Fruit fly (Drosophila melanogaster): Measurements from ENCODE around the gene by.

The by gene

DNA sequence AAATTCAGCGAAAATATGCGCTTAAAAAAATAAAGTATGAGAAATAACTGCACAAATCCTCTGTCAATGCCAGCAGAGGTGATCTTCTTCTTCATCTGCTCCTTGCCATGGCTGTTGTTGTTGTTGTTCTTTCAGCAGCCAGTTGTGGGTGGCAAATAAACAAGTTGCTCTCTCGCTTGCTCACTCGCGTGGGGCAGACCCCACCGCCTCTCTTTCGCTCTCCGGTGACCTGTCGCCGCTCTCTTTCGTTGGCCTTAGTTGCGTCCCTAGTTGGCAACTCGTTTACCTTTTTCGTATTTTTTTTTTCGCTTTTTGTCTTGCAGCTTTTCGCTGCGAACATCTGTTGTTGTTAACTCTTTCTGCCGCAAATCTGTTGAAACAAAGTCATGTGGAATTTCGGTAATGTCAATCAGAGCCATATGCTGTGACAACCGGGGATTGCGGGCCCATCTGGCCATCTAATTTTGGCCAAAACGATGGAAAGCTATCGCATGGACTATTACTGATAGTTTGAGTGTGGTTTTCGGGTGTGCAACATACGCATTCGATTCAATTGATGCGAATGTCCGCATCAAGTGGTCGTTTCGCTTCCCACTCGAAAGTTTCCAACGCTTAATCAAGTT lies 1.9 kb upstream of the by start:
- TF ChIP-seq pan (optimal IDR thresholded peaks at IDR 0.05) (no peak), CG8478 (optimal IDR thresholded peaks at IDR 0.05) (no peak), psq (optimal IDR thresholded peaks at IDR 0.05) (no peak), Dll (optimal IDR thresholded peaks at IDR 0.05) (no peak), usp (GFP tag; optimal IDR thresholded peaks at IDR 0.05) (no peak), EcR (GFP tag; optimal IDR thresholded peaks at IDR 0.05) (no peak)

DNA sequence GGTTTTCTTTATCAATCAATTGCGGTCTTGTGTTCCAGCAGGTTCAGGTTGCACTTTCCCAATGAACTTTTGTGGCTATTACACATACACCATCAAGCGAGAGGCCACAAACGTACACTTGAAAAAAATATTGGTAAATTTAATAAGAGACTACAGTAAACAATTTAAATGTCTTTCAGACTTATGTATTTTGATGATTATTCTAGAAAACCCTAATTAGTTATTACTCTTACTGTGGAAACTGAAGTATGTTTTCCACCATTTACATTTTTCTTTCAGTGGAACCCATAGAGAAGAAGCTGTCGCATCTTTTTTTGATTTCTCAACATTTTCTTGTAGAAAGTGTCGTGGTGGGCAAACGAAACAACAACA lies 1.3 kb upstream of the by start:
- no peak for TF ChIP-seq CG8478 (optimal IDR thresholded peaks at IDR 0.05)
- TF ChIP-seq usp (GFP tag; optimal IDR thresholded peaks at IDR 0.05): no peak
- no peak for TF ChIP-seq psq (optimal IDR thresholded peaks at IDR 0.05)
- no peak for TF ChIP-seq EcR (GFP tag; optimal IDR thresholded peaks at IDR 0.05)
- TF ChIP-seq pan (optimal IDR thresholded peaks at IDR 0.05): no peak
- no peak for TF ChIP-seq Dll (optimal IDR thresholded peaks at IDR 0.05)

DNA sequence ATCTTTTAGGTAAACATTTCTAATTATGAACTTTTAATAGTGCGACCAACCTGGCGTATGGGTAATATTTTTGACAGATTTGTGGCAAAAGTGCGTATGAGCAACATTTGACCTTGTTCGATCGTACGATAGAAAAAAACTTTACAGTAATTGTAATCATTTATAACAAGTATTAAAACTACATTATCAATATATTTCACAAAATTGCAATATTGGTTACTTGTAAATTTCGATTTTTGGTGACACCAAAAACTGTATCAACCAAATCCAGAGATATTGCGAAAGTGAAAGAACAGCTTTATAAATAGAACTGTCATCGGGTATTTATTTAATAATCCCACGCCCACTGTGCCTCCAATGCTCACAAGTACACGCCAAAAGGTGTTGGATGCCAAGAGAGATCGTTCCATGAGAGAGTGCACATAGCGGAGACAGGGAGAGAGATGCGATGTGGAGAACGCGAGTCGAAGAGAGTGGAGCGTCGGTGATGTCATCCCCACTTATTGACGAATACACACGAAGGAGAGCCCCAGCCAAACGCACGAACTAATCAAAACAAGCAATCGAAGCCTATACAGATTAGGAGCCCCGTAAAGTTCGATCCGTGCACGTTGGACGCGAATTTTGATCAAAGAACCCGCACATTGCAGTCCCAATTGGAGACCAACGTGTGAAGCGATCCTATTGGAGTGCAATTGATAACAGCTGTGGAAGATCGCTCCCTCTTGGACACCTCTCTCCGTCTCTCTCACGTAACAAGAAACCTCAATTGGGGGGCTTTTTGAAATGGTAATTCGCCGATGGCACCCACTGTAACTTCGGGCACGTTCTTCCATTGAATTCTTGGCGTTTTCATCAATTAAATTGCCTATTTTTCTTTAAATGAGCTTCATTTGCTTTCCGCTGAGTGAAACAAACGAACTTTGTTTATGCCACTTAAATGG lies 642 bp upstream of the by start:
- no peak for TF ChIP-seq pan (optimal IDR thresholded peaks at IDR 0.05)
- peak; percentile 91 for TF ChIP-seq Dll (optimal IDR thresholded peaks at IDR 0.05)

DNA sequence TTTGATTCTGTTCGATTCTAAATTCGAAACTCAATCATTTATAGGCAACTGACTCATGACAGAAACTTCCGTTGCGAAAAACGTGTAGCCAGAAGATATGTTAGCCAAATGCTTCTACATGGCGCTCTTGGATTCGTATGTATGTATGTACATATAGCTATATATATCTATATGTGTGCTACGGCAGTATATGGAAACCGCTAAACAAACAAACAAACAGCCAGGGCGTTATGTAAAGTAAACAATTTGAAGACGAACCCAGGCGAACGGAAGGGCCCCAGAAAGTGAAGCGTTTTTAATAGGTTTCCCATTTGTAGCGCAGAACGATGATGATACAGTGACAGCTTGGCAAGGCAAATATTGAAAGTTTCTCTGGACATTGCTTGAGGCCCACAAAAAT lies 2.9 kb downstream of the by start:
- TF ChIP-seq usp (GFP tag; optimal IDR thresholded peaks at IDR 0.05): no peak
- TF ChIP-seq EcR (GFP tag; optimal IDR thresholded peaks at IDR 0.05): no peak
- TF ChIP-seq CG8478 (optimal IDR thresholded peaks at IDR 0.05): no peak
- TF ChIP-seq psq (optimal IDR thresholded peaks at IDR 0.05): no peak
- TF ChIP-seq pan (optimal IDR thresholded peaks at IDR 0.05): no peak
- TF ChIP-seq Dll (optimal IDR thresholded peaks at IDR 0.05): no peak

DNA sequence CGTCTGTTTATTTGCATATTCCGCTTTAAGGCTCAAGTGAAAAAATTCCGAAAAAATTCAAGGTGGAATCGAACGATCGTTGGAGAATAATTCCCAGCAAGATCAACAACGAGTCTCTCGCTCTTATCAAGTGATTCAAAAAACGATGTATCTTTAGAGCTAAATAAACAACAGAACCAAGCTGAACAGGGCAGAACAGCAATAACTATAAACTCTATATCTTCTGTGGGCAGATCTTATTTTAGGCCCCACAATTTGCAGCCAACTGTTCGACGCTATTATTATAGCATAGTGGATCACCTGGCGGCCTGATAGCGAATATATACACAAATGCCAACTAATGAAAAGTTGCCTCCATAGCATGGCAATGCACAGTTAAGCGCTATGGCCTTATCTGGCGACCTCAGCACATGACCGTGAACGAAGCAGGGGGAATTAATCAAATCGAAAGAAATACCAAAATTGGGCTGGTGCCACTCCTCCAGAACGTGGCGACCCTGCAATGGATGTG lies 3.4 kb downstream of the by start:
- TF ChIP-seq EcR (GFP tag; optimal IDR thresholded peaks at IDR 0.05) (no peak), psq (optimal IDR thresholded peaks at IDR 0.05) (no peak), pan (optimal IDR thresholded peaks at IDR 0.05) (no peak), CG8478 (optimal IDR thresholded peaks at IDR 0.05) (no peak), Dll (optimal IDR thresholded peaks at IDR 0.05) (no peak), usp (GFP tag; optimal IDR thresholded peaks at IDR 0.05) (no peak)

DNA sequence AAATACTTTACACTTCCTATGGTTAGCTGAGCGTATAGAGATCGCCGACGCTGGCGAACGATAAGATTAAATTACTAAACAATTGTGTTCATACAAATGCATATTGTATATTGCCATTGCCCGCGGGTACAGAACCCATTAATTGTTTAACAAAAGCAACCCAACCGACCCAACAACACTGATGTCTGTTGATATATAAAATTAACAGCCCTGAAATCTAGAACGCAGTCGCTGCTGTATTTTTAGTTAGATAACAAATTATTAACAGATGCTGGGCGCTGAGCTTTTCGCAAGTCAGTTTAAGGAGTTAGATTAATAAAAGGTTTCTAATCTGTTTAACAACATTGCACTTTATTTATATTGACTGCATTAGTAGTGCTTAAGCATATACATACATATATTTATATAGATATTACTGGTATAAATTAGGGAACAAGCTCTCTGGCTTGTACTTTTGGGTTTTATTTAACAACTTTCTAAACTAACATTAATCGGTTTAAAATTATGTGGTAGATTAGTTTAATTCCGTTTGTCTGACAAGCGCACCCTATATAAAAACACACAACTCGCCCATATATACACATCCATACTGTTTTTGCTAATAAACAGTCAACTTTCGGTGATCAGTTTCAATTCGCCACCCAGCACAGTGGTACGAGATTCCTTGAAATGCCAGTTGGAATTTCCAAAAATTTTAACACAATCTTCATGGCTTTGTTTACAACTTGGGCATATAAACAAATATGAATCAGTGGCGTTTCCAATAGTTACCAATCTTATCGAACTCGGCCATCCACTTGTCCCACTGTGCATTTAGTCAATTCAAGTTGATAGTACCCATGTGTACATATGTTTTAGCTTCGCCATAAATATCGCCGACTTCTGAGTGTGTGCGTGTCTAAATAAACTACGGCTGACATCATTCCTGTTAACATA lies 4.6 kb downstream of the by start:
- TF ChIP-seq EcR (GFP tag; optimal IDR thresholded peaks at IDR 0.05): no peak
- no peak for TF ChIP-seq usp (GFP tag; optimal IDR thresholded peaks at IDR 0.05)
- no peak for TF ChIP-seq pan (optimal IDR thresholded peaks at IDR 0.05)
- TF ChIP-seq psq (optimal IDR thresholded peaks at IDR 0.05): no peak
- TF ChIP-seq CG8478 (optimal IDR thresholded peaks at IDR 0.05): no peak
- TF ChIP-seq Dll (optimal IDR thresholded peaks at IDR 0.05): no peak

DNA sequence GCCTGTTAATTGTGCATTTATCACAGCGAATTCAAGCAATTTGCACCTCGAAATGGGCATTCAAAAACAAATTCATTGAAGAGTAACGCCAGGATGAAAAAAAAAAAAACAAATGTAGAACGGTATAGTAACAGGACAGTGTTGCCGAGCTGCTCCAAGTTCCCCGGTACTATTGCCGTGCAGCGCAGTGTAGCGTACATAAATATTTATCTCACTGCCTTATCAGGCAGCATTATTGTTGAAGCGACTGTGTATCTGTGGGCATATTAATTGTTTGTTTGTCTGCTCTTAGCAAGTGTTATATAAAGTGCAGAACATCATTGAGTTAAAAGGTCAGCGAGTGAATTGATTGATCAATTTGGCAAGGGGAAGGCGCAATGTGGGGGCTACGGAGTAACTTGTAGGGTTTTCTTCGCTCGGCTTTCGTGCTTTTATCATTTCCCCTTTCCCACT lies 16.4 kb downstream of the by start:
- TF ChIP-seq EcR (GFP tag; optimal IDR thresholded peaks at IDR 0.05) (no peak), pan (optimal IDR thresholded peaks at IDR 0.05) (no peak), CG8478 (optimal IDR thresholded peaks at IDR 0.05) (no peak), Dll (optimal IDR thresholded peaks at IDR 0.05) (no peak), usp (GFP tag; optimal IDR thresholded peaks at IDR 0.05) (no peak), psq (optimal IDR thresholded peaks at IDR 0.05) (no peak)

DNA sequence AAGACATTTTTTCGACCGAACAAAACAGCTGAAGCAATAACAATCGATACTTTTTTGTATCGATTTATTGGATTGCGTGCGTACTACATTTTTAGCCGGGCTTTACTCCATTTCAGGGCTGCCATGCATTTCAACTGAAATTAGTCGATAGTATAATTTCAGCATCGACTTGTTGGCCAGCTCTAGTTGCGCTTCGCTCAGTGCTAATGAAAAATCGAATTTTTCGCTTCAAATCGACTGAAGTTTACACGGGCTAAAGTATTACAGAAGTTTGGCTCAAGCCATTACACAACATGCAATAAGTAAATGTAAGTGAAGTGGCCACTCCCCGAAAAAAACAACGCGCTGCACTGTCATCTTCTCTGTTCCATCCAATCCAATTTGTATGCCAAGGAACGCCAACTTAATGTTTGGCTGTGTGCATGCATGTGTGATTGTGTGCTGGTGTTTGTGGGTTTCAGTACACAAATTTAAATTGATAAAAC lies 16.9 kb downstream of the by start, which contains the start of the genes mRpL47, CG8176 and Kdm3:
TSS of gene mRpL47 (minus strand) at position 49 of the 485 bp plus-strand sequence.
TSS of gene CG8176 (plus strand) at position 148 of the 485 bp plus-strand sequence.
TSS of gene Kdm3 (plus strand) at position 148 of the 485 bp plus-strand sequence.
- TF ChIP-seq psq (optimal IDR thresholded peaks at IDR 0.05): no peak
- TF ChIP-seq CG8478 (optimal IDR thresholded peaks at IDR 0.05): no peak
- no peak for TF ChIP-seq usp (GFP tag; optimal IDR thresholded peaks at IDR 0.05)
- no peak for TF ChIP-seq EcR (GFP tag; optimal IDR thresholded peaks at IDR 0.05)
- TF ChIP-seq Dll (optimal IDR thresholded peaks at IDR 0.05): no peak

DNA sequence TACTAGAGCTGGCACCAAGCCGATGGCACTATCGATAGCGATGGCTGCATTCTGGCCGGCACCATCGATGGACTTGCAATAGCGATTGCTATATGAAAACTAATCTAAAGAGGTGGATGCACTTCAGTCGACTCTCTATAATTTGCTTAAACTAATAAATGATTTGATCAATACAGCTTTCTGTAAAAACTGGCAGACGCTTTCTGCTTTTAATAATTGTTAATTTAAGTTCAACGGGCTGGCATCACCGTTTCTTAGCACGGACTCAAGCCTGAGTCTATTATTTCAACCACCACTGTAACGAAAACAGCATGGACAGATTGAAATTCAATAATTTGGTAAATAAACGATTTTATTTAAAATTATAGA lies 19.8 kb downstream of the by start, which contains the start of the genes Ras85D and Rlb1:
TSS of gene Ras85D (minus strand) at position 16 of the 369 bp plus-strand sequence.
TSS of gene Rlb1 (plus strand) at position 276 of the 369 bp plus-strand sequence.
- TF ChIP-seq usp (GFP tag; optimal IDR thresholded peaks at IDR 0.05) (no peak), pan (optimal IDR thresholded peaks at IDR 0.05) (no peak), EcR (GFP tag; optimal IDR thresholded peaks at IDR 0.05) (no peak), Dll (optimal IDR thresholded peaks at IDR 0.05) (no peak), psq (optimal IDR thresholded peaks at IDR 0.05) (no peak), CG8478 (optimal IDR thresholded peaks at IDR 0.05) (no peak)

DNA sequence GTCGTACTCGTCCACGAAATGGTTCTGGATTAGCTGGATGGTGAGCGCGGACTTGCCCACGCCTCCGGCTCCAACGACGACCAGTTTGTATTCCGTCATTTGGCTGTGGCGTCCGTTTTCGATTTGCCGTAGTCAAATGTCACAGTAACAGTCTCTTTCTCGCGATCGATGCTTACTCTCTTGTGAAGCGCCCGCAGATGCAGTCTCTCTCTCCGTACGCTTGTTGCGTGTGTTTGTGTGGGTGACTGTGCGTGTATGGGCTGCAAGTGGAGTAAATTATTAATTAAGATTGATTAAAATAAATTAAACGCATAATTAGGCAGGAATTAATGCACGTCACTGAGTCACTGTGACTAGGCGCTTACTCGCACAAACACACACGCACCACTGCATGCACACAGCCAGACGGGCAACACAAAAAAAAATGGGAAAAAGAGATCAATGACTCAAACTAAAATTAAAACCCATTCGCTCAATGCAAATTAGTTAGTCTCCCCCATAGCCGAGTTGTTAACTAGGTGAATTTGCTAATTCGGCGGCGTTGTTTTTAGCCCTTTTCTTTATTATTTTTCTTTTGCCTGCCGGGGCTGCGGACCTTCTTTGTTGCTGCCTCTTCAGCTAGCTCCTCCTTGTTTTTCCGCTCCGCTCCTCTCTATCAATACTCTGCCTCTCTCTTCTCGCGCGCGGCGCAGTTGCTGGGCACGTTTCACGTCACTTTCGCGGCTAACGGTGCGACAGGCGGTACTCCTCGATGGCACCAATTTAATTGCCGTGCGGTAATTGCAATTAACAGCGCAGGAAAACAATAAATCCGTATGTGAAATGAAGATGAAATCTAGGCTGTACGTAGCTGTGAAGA lies 20.4 kb downstream of the by start:
- peak in 1 of 2 experiments; percentile 12 for TF ChIP-seq EcR (GFP tag; optimal IDR thresholded peaks at IDR 0.05)
- no peak for TF ChIP-seq CG8478 (optimal IDR thresholded peaks at IDR 0.05)
- no peak for TF ChIP-seq pan (optimal IDR thresholded peaks at IDR 0.05)
- TF ChIP-seq psq (optimal IDR thresholded peaks at IDR 0.05): no peak
- TF ChIP-seq Dll (optimal IDR thresholded peaks at IDR 0.05): peak; percentile 61
- TF ChIP-seq usp (GFP tag; optimal IDR thresholded peaks at IDR 0.05): no peak
